Fruit fly (Drosophila melanogaster) whole organism, prepupa: ENCODE data around the gene CG9168.

Source experiments
- CG11902 ChIP-seq: fragments of 200-800 bp; sonication (Bioruptor generic); optimal IDR thresholded peaks from 3 replicates; lab custom pipeline; 2016; ENCODE audit warnings: missing biosample characterization, missing genetic modification characterization
- CG16779 ChIP-seq: fragments of 200-800 bp; sonication (Bioruptor generic); optimal IDR thresholded peaks from 3 replicates; lab custom pipeline; 2017; ENCODE audit warnings: missing biosample characterization, mild to moderate bottlenecking, missing genetic modification characterization
- CG6792 ChIP-seq: fragments of 200-800 bp; sonication (Bioruptor generic); optimal IDR thresholded peaks from 3 replicates; lab custom pipeline; 2016; ENCODE audit warnings: missing biosample characterization, missing genetic modification characterization
- CG6854 ChIP-seq: fragments of 200-800 bp; sonication (Bioruptor generic); optimal IDR thresholded peaks from 2 replicates; lab custom pipeline; 2017; ENCODE audit warnings: missing biosample characterization, mild to moderate bottlenecking, missing genetic modification characterization
- Eip78C ChIP-seq: fragments of 200-800 bp; sonication (Bioruptor generic); peaks from one replicate; lab custom pipeline; 2016; ENCODE audit warnings: missing biosample characterization, missing genetic modification characterization
- Gug ChIP-seq: fragments of 200-800 bp; sonication (Bioruptor generic); IDR thresholded peaks from 2 replicates; pipeline ENCODE4 v1.3.6; 2022; ENCODE audit warnings: missing biosample characterization, missing genetic modification characterization
- Hr4 ChIP-seq: fragments of 200-800 bp; sonication (Bioruptor generic); optimal IDR thresholded peaks from 3 replicates; lab custom pipeline; 2016; ENCODE audit warnings: missing biosample characterization, missing genetic modification characterization
- Lpt ChIP-seq: fragments of 200-800 bp; sonication (Bioruptor generic); optimal IDR thresholded peaks from 3 replicates; lab custom pipeline; 2016; ENCODE audit warnings: missing biosample characterization, missing genetic modification characterization
- Met ChIP-seq: fragments of 200-800 bp; sonication (Bioruptor generic); optimal IDR thresholded peaks from 3 replicates; lab custom pipeline; 2016; ENCODE audit warnings: missing biosample characterization, missing genetic modification characterization
- OdsH ChIP-seq: fragments of 200-800 bp; sonication (Bioruptor generic); optimal IDR thresholded peaks from 3 replicates; lab custom pipeline; 2016; ENCODE audit warnings: missing biosample characterization, missing genetic modification characterization
- Sox14 ChIP-seq: fragments of 200-800 bp; sonication (Bioruptor generic); optimal IDR thresholded peaks from 3 replicates; lab custom pipeline; 2016; ENCODE audit warnings: missing biosample characterization, missing genetic modification characterization
- acj6 ChIP-seq: fragments of 200-800 bp; sonication (Bioruptor generic); optimal IDR thresholded peaks from 3 replicates; lab custom pipeline; 2016; ENCODE audit warnings: missing biosample characterization, missing genetic modification characterization
- dsx ChIP-seq: fragments of 200-800 bp; optimal IDR thresholded peaks from 3 replicates; lab custom pipeline; 2019; ENCODE audit warnings: missing biosample characterization, mild to moderate bottlenecking, missing genetic modification characterization, moderate library complexity; ENCODE audit not compliant: poor library complexity, severe bottlenecking
- pdm3 ChIP-seq: fragments of 200-800 bp; sonication (Bioruptor generic); optimal IDR thresholded peaks from 3 replicates; lab custom pipeline; 2016; ENCODE audit warnings: missing biosample characterization, missing genetic modification characterization

- no peak for TF ChIP-seq Hr4 (GFP tag; lab: Kevin White, UChicago)
- no peak for TF ChIP-seq dsx (GFP tag; lab: Kevin White, UChicago)
- peak; percentile 32 for TF ChIP-seq OdsH (GFP tag; lab: Kevin White, UChicago)
- TF ChIP-seq Eip78C = peak; percentile 89
- TF ChIP-seq Gug (GFP tag; lab: Robert Waterston, UW) = no peak
- TF ChIP-seq CG6854 (GFP tag; lab: Kevin White, UChicago) = no peak
- TF ChIP-seq Lpt (GFP tag; lab: Kevin White, UChicago) = no peak
- peak; percentile 62 for TF ChIP-seq CG6792 (GFP tag; lab: Kevin White, UChicago)
- peak; percentile 54 for TF ChIP-seq Sox14
- TF ChIP-seq CG16779 (tag; lab: Kevin White, UChicago) = no peak
- TF ChIP-seq Met (GFP tag; lab: Kevin White, UChicago) = peak; percentile 77
- peak; percentile 32 for TF ChIP-seq acj6
- TF ChIP-seq pdm3 (GFP tag; lab: Kevin White, UChicago) = peak; percentile 54
- TF ChIP-seq CG11902 = peak; percentile 12
Measured at dm6 chr3L:1457281-1457680, 46.4 kb downstream of the CG9168 start.
